Fruit fly (Drosophila melanogaster): ENCODE results near the gene Acbp5.

Gene Acbp5

dm6 chr3L:8834886-8835285 lies 46.5 kb upstream of the Acbp5 start (continued):
- TF ChIP-seq bsh (GFP tag; optimal IDR thresholded peaks at IDR 0.05), result peak in 1 of 2 experiments; percentile 14
- peak; percentile 75 for TF ChIP-seq Med (GFP tag)
- peak; percentile 23 for TF ChIP-seq BtbVII (GFP tag; optimal IDR thresholded peaks at IDR 0.05)
- peak in 1 of 3 experiments; percentile 14 for TF ChIP-seq lola (GFP tag; optimal IDR thresholded peaks at IDR 0.05)
- TF ChIP-seq eve (GFP tag; optimal IDR thresholded peaks at IDR 0.05), result no peak
- peak; percentile 15 for TF ChIP-seq unpg (GFP tag; optimal IDR thresholded peaks at IDR 0.05)
- TF ChIP-seq BEAF-32 (GFP tag; optimal IDR thresholded peaks at IDR 0.05), result no peak
- no peak for TF ChIP-seq CG11398 (GFP tag; optimal IDR thresholded peaks at IDR 0.05)
- peak; percentile 33 for TF ChIP-seq CG2712 (tag; optimal IDR thresholded peaks at IDR 0.05)
- peak; percentile 37 for TF ChIP-seq ac (GFP tag; optimal IDR thresholded peaks at IDR 0.05)
- TF ChIP-seq chm (GFP tag; IDR thresholded peaks at IDR 0.05), result peak; percentile 34; the same call in 1 of the 2 replicates
- peak; percentile 41 for TF ChIP-seq CG2678 (tag; optimal IDR thresholded peaks at IDR 0.05)
- TF ChIP-seq Kr (GFP tag; optimal IDR thresholded peaks at IDR 0.05), result peak; percentile 37
- 0 out of 2 replicates have a peak, but pooled peaks have one; percentile 29 for TF ChIP-seq CG31441 (GFP tag; IDR thresholded peaks at IDR 0.05)
- TF ChIP-seq CG12769 (tag; optimal IDR thresholded peaks at IDR 0.05), result peak; percentile 51
- peak; percentile 24 for TF ChIP-seq Meics (GFP tag; optimal IDR thresholded peaks at IDR 0.05)
- TF ChIP-seq CG5953 (GFP tag; IDR thresholded peaks at IDR 0.05), result 0 out of 2 replicates have a peak, but pooled peaks have one; percentile 8
- no peak for TF ChIP-seq hkb (optimal IDR thresholded peaks at IDR 0.05)
- TF ChIP-seq hkb (GFP tag; IDR thresholded peaks at IDR 0.05), result peak; percentile 45; the same call in 1 of the 2 replicates
- TF ChIP-seq CG15479 (GFP tag; optimal IDR thresholded peaks at IDR 0.05), result peak; percentile 68
- 0 out of 3 replicates have a peak, but pooled peaks have one; percentile 10 for TF ChIP-seq CG7357 (GFP tag; IDR thresholded peaks at IDR 0.05)
- peak; percentile 11 for TF ChIP-seq cg (GFP tag; optimal IDR thresholded peaks at IDR 0.05)
- TF ChIP-seq ATbp (GFP tag; optimal IDR thresholded peaks at IDR 0.05), result peak; percentile 66
- peak; percentile 39 for TF ChIP-seq CG15601 (tag; optimal IDR thresholded peaks at IDR 0.05)
- no peak for TF ChIP-seq CG1647 (GFP tag; optimal IDR thresholded peaks at IDR 0.05)
- peak; percentile 48 for TF ChIP-seq sens (GFP tag)
- no peak for TF ChIP-seq klu (GFP tag; IDR thresholded peaks at IDR 0.05)
- peak; percentile 55 for TF ChIP-seq fd102C (GFP tag; optimal IDR thresholded peaks at IDR 0.05)
- peak; percentile 5 for TF ChIP-seq CG13424 (tag; optimal IDR thresholded peaks at IDR 0.05)
- TF ChIP-seq CG6254 (GFP tag; optimal IDR thresholded peaks at IDR 0.05), result peak; percentile 15
- TF ChIP-seq CG3838 (GFP tag; optimal IDR thresholded peaks at IDR 0.05), result no peak
- no peak for TF ChIP-seq CG4328 (GFP tag; optimal IDR thresholded peaks at IDR 0.05)
- TF ChIP-seq twi (tag; optimal IDR thresholded peaks at IDR 0.05), result peak; percentile 21
- TF ChIP-seq slbo (GFP tag; IDR thresholded peaks at IDR 0.05), result no peak
- peak; percentile 16 for TF ChIP-seq CG31365 (tag; optimal IDR thresholded peaks at IDR 0.05)
- peak; percentile 61 for TF ChIP-seq CG12219 (GFP tag; optimal IDR thresholded peaks at IDR 0.05)
- peak; percentile 58 for TF ChIP-seq CG1603 (tag; optimal IDR thresholded peaks at IDR 0.05)
- TF ChIP-seq CG11695 (GFP tag; IDR thresholded peaks at IDR 0.05), result 0 out of 3 replicates have a peak, but pooled peaks have one; percentile 14
- TF ChIP-seq CG18262 (tag; optimal IDR thresholded peaks at IDR 0.05), result peak; percentile 31
- TF ChIP-seq D (optimal IDR thresholded peaks at IDR 0.05), result no peak
- TF ChIP-seq D (GFP tag; optimal IDR thresholded peaks at IDR 0.05), result peak; percentile 28
- TF ChIP-seq Dad (GFP tag; optimal IDR thresholded peaks at IDR 0.05), result no peak
- TF ChIP-seq CG2875 (GFP tag; optimal IDR thresholded peaks at IDR 0.05), result peak; percentile 24
- no peak for TF ChIP-seq ssp (GFP tag; IDR thresholded peaks at IDR 0.05)
- TF ChIP-seq CG31224 (GFP tag; IDR thresholded peaks at IDR 0.05), result no peak

All from whole organism, embryonic.